Worm (Caenorhabditis elegans): ENCODE data around the gene srr-1.

Gene srr-1

ce11 chrV:13046125-13047123 is 7.1 kb downstream of the srr-1 start:
- no peak for TF ChIP-seq sdc-2 (tag; optimal IDR thresholded peaks at IDR 0.05)
- TF ChIP-seq elt-2 (tag; optimal IDR thresholded peaks at IDR 0.05) = peak; percentile 7
- TF ChIP-seq ceh-6 (GFP tag; optimal IDR thresholded peaks at IDR 0.05) = no peak

- TF ChIP-seq elt-4 (tag; optimal IDR thresholded peaks at IDR 0.05) (no peak), ets-4 (tag; optimal IDR thresholded peaks at IDR 0.05) (no peak), pros-1 (tag; optimal IDR thresholded peaks at IDR 0.05) (no peak), ceh-19 (GFP tag; optimal IDR thresholded peaks at IDR 0.05) (no peak), hlh-30 (tag; optimal IDR thresholded peaks at IDR 0.05; ENCODE audit: insufficient read depth) (no peak), ceh-2 (tag; optimal IDR thresholded peaks at IDR 0.05) (no peak), ttx-3 (tag; optimal IDR thresholded peaks at IDR 0.05) (no peak), pat-9 (tag; optimal IDR thresholded peaks at IDR 0.05) (no peak), ama-1 (optimal IDR thresholded peaks at IDR 0.05) (no peak), ceh-24 (tag; optimal IDR thresholded peaks at IDR 0.05) (no peak), ceh-34 (tag; optimal IDR thresholded peaks at IDR 0.05) (no peak), pha-4 (tag; optimal IDR thresholded peaks at IDR 0.05) (no peak), fkh-10 (GFP tag; optimal IDR thresholded peaks at IDR 0.05) (no peak)
Measured at ce11 chrV:13045017-13045416, 8.5 kb downstream of the srr-1 start.

ce11 chrV:13043832-13044521 is 9.6 kb downstream of the srr-1 start:
- TF ChIP-seq hlh-30 (tag; optimal IDR thresholded peaks at IDR 0.05; ENCODE audit: insufficient read depth) = peak; percentile 56
- no peak for TF ChIP-seq T23F11.4 (GFP tag; optimal IDR thresholded peaks at IDR 0.05)
- TF ChIP-seq elt-2 (tag; optimal IDR thresholded peaks at IDR 0.05) = peak; percentile 43

- TF ChIP-seq sdc-2 (tag; optimal IDR thresholded peaks at IDR 0.05) (no peak), unc-55 (GFP tag; optimal IDR thresholded peaks at IDR 0.05) (peak; percentile 31), elt-2 (tag; optimal IDR thresholded peaks at IDR 0.05) (peak; percentile 56)
Measured at ce11 chrV:13043195-13043762, 10.3 kb downstream of the srr-1 start, which contains the start of gene lap-2. TSS of gene lap-2 (plus strand) at chrV:13043712.

ce11 chrV:13041666-13042065 is 11.9 kb downstream of the srr-1 start, which contains the start of gene scyl-1:
TSS of gene scyl-1 (minus strand) at chrV:13041721.
- TF ChIP-seq ceh-19 (GFP tag; optimal IDR thresholded peaks at IDR 0.05) (peak; percentile 28), ceh-24 (tag; optimal IDR thresholded peaks at IDR 0.05) (no peak), syd-9 (tag; optimal IDR thresholded peaks at IDR 0.05) (peak; percentile 16), ama-1 (optimal IDR thresholded peaks at IDR 0.05) (no peak), ceh-18 (tag; optimal IDR thresholded peaks at IDR 0.05) (peak; percentile 44), C08G9.2 (tag; optimal IDR thresholded peaks at IDR 0.05) (peak; percentile 22), T23F11.4 (GFP tag; optimal IDR thresholded peaks at IDR 0.05) (no peak), dve-1 (tag; optimal IDR thresholded peaks at IDR 0.05) (peak; percentile 23), unc-86 (tag; optimal IDR thresholded peaks at IDR 0.05) (no peak), nfya-1 (tag; optimal IDR thresholded peaks at IDR 0.05) (peak; percentile 65), ceh-30 (tag; optimal IDR thresholded peaks at IDR 0.05) (no peak), pag-3 (tag; optimal IDR thresholded peaks at IDR 0.05; ENCODE audit: borderline replicate concordance) (no peak), hlh-13 (GFP tag; optimal IDR thresholded peaks at IDR 0.05) (no peak), pros-1 (tag; optimal IDR thresholded peaks at IDR 0.05) (no peak), K09A11.1 (tag; optimal IDR thresholded peaks at IDR 0.05; ENCODE audit: insufficient read depth) (no peak), ceh-2 (tag; optimal IDR thresholded peaks at IDR 0.05) (no peak), pha-4 (tag; optimal IDR thresholded peaks at IDR 0.05) (no peak), sdc-2 (tag; optimal IDR thresholded peaks at IDR 0.05) (peak; percentile 8), nhr-232 (tag; optimal IDR thresholded peaks at IDR 0.05) (no peak), unc-55 (GFP tag; optimal IDR thresholded peaks at IDR 0.05) (peak; percentile 68), tbx-7 (tag; optimal IDR thresholded peaks at IDR 0.05) (no peak), elt-2 (tag; optimal IDR thresholded peaks at IDR 0.05) (peak; percentile 57), fkh-6 (tag; optimal IDR thresholded peaks at IDR 0.05) (no peak), eyg-1 (tag; optimal IDR thresholded peaks at IDR 0.05) (no peak), lin-11 (tag; optimal IDR thresholded peaks at IDR 0.05) (peak; percentile 6), zip-5 (tag; optimal IDR thresholded peaks at IDR 0.05) (peak; percentile 15), ets-4 (tag; optimal IDR thresholded peaks at IDR 0.05) (no peak), ztf-16 (tag; optimal IDR thresholded peaks at IDR 0.05) (no peak), rnt-1 (tag; optimal IDR thresholded peaks at IDR 0.05) (peak; percentile 54), ahr-1 (tag; optimal IDR thresholded peaks at IDR 0.05) (no peak), pha-2 (tag; optimal IDR thresholded peaks at IDR 0.05) (no peak), ceh-6 (GFP tag; optimal IDR thresholded peaks at IDR 0.05) (no peak)
